Fruit fly (Drosophila melanogaster) whole organism, embryonic: ENCODE results near the gene CG17068.
A peak's percentile ranks its signal among the peaks of the same experiment; 100 is the strongest.

Source experiments
- B-H2 ChIP-seq: fragments of 200-800 bp; sonication (Bioruptor generic); optimal IDR thresholded peaks from 2 replicates; lab custom pipeline; 2018; ENCODE audit warnings: missing biosample characterization, mild to moderate bottlenecking, missing genetic modification characterization
- Bgb ChIP-seq: fragments of 200-800 bp; sonication (Bioruptor generic); IDR thresholded peaks from 2 replicates; pipeline ENCODE4 v1.3.6; 2022; ENCODE audit warnings: missing biosample characterization, missing genetic modification characterization; ENCODE audit not compliant: partially characterized antibody
- CG10462 ChIP-seq: fragments of 200-800 bp; sonication (Bioruptor generic); optimal IDR thresholded peaks from 2 replicates; lab custom pipeline; 2016; ENCODE audit warnings: missing biosample characterization, missing genetic modification characterization
- CG11560 ChIP-seq: fragments of 200-800 bp; sonication (Bioruptor generic); IDR thresholded peaks from 3 replicates; pipeline ENCODE4 v1.3.6; 2022; ENCODE audit warnings: missing biosample characterization, missing genetic modification characterization
- CG13287 ChIP-seq: fragments of 200-800 bp; sonication (Bioruptor generic); IDR thresholded peaks from 2 replicates; pipeline ENCODE4 v1.3.6; 2022; ENCODE audit warnings: missing biosample characterization, missing genetic modification characterization; ENCODE audit not compliant: partially characterized antibody
- CG14667 ChIP-seq: fragments of 200-800 bp; sonication (Bioruptor generic); IDR thresholded peaks from 2 replicates; pipeline ENCODE4 v1.3.6; 2022; ENCODE audit warnings: missing biosample characterization, missing genetic modification characterization
- CG14710 ChIP-seq: fragments of 200-800 bp; sonication (Bioruptor generic); optimal IDR thresholded peaks from 3 replicates; lab custom pipeline; 2019; ENCODE audit warnings: missing biosample characterization, mild to moderate bottlenecking, missing genetic modification characterization, moderate library complexity
- CG18262 ChIP-seq: fragments of 200-800 bp; optimal IDR thresholded peaks from 3 replicates; lab custom pipeline; 2019; ENCODE audit warnings: missing biosample characterization, mild to moderate bottlenecking, missing genetic modification characterization, moderate library complexity
- CG18599 ChIP-seq: fragments of 200-800 bp; sonication (Bioruptor generic); optimal IDR thresholded peaks from 3 replicates; lab custom pipeline; 2017; ENCODE audit warnings: missing biosample characterization, missing genetic modification characterization, mild to moderate bottlenecking, moderate library complexity, missing genetic modification reagents
- CG2199 ChIP-seq: fragments of 200-800 bp; sonication (Bioruptor generic); IDR thresholded peaks from 3 replicates; pipeline ENCODE4 v1.3.6; 2022; ENCODE audit warnings: missing biosample characterization, missing genetic modification characterization
- CG30020 ChIP-seq: fragments of 200-800 bp; optimal IDR thresholded peaks from 2 replicates; lab custom pipeline; 2019; ENCODE audit warnings: missing biosample characterization, mild to moderate bottlenecking, missing genetic modification characterization, moderate library complexity
- CG31441 ChIP-seq: fragments of 200-800 bp; sonication (Bioruptor generic); IDR thresholded peaks from 2 replicates; pipeline ENCODE4 v1.3.6; 2022; ENCODE audit warnings: missing biosample characterization, missing genetic modification characterization
- CG3847 ChIP-seq: fragments of 200-800 bp; sonication (Bioruptor generic); IDR thresholded peaks from 2 replicates; pipeline ENCODE4 v1.3.6; 2022; ENCODE audit warnings: missing biosample characterization, missing genetic modification characterization
- CG5953 ChIP-seq: fragments of 200-800 bp; sonication (Bioruptor generic); IDR thresholded peaks from 2 replicates; pipeline ENCODE4 v1.3.6; 2022; ENCODE audit warnings: missing biosample characterization, missing genetic modification characterization
- CG7271 ChIP-seq: fragments of 200-800 bp; sonication (Bioruptor generic); optimal IDR thresholded peaks from 2 replicates; lab custom pipeline; 2018; ENCODE audit warnings: missing biosample characterization, mild to moderate bottlenecking, missing genetic modification characterization, moderate library complexity
- CG7372 ChIP-seq: fragments of 200-800 bp; sonication (Bioruptor generic); IDR thresholded peaks from 2 replicates; pipeline ENCODE4 v1.3.6; 2022; ENCODE audit warnings: missing biosample characterization, missing genetic modification characterization
- CG7745 ChIP-seq: fragments of 200-800 bp; sonication (Bioruptor generic); optimal IDR thresholded peaks from 2 replicates; lab custom pipeline; 2018; ENCODE audit warnings: missing biosample characterization, mild to moderate bottlenecking, missing genetic modification characterization, moderate library complexity
- CG8290 ChIP-seq, 3 experiments: fragments of 200-800 bp; sonication (Bioruptor generic); optimal IDR thresholded peaks; 2 replicates each; lab custom pipeline; 2016 to 2019; ENCODE audit warnings: missing biosample characterization in 3 of 3, missing genetic modification characterization in 3 of 3, mild to moderate bottlenecking in 2 of 3, moderate library complexity in 1 of 3
- CG8478 ChIP-seq: fragments of >200 bp; optimal IDR thresholded peaks from 2 replicates; lab custom pipeline; 2018
- CG9609 ChIP-seq: fragments of 200-800 bp; sonication (Bioruptor generic); optimal IDR thresholded peaks from 3 replicates; lab custom pipeline; 2016; ENCODE audit warnings: missing biosample characterization, missing genetic modification characterization
- Elba2 ChIP-seq: fragments of 200-800 bp; sonication (Bioruptor generic); optimal IDR thresholded peaks from 3 replicates; lab custom pipeline; 2016; ENCODE audit warnings: missing biosample characterization, missing genetic modification characterization
- Fer2 ChIP-seq: fragments of 200-800 bp; sonication (Bioruptor generic); optimal IDR thresholded peaks from 2 replicates; lab custom pipeline; 2018; ENCODE audit warnings: missing biosample characterization, mild to moderate bottlenecking, missing genetic modification characterization, moderate library complexity
- HmgD ChIP-seq: fragments of 200-800 bp; sonication (Bioruptor generic); optimal IDR thresholded peaks from 3 replicates; lab custom pipeline; 2016; ENCODE audit warnings: missing biosample characterization, missing genetic modification characterization
- Hr3 ChIP-seq: fragments of 200-800 bp; sonication (Bioruptor generic); optimal IDR thresholded peaks from 3 replicates; lab custom pipeline; 2016; ENCODE audit warnings: missing biosample characterization, missing genetic modification characterization
- MESR4 ChIP-seq: fragments of 200-800 bp; sonication (Bioruptor generic); optimal IDR thresholded peaks from 2 replicates; lab custom pipeline; 2018; ENCODE audit warnings: missing biosample characterization, mild to moderate bottlenecking, missing genetic modification characterization, moderate library complexity
- NK7.1 ChIP-seq: fragments of 200-800 bp; sonication (Bioruptor generic); optimal IDR thresholded peaks from 3 replicates; lab custom pipeline; 2016; ENCODE audit warnings: missing biosample characterization, missing genetic modification characterization
- Neu2 ChIP-seq: fragments of 200-800 bp; sonication (Bioruptor generic); optimal IDR thresholded peaks from 3 replicates; lab custom pipeline; 2016; ENCODE audit warnings: missing biosample characterization, missing genetic modification characterization, borderline replicate concordance
- YL-1 ChIP-seq: fragments of 200-800 bp; sonication (Bioruptor generic); optimal IDR thresholded peaks from 3 replicates; lab custom pipeline; 2017; ENCODE audit warnings: missing biosample characterization, mild to moderate bottlenecking, missing genetic modification characterization
- ato ChIP-seq: fragments of 200-800 bp; sonication (Bioruptor generic); IDR thresholded peaks from 2 replicates; pipeline ENCODE4 v1.3.6; 2022; ENCODE audit warnings: missing biosample characterization, missing genetic modification characterization; ENCODE audit not compliant: partially characterized antibody
- bowl ChIP-seq: fragments of 200-800 bp; sonication (Bioruptor generic); IDR thresholded peaks from 2 replicates; pipeline ENCODE4 v1.3.6; 2022; ENCODE audit warnings: missing biosample characterization, missing genetic modification characterization
- cad ChIP-seq: fragments of >200 bp; optimal IDR thresholded peaks from 2 replicates; lab custom pipeline; 2017; ENCODE audit warnings: missing biosample characterization, missing genetic modification characterization
- chn ChIP-seq: fragments of 200-800 bp; sonication (Bioruptor generic); optimal IDR thresholded peaks from 2 replicates; lab custom pipeline; 2016; ENCODE audit warnings: missing biosample characterization, missing genetic modification characterization
- croc ChIP-seq: fragments of 200-800 bp; sonication (Bioruptor generic); conservative IDR thresholded peaks from 3 replicates; pipeline ENCODE4 v1.3.6; 2022; ENCODE audit warnings: missing biosample characterization, missing genetic modification characterization
- dati ChIP-seq: fragments of 200-800 bp; sonication (Bioruptor generic); IDR thresholded peaks from 2 replicates; pipeline ENCODE4 v1.3.6; 2022; ENCODE audit warnings: missing biosample characterization, missing genetic modification characterization
- ewg ChIP-seq: fragments of 200-800 bp; sonication (Bioruptor generic); optimal IDR thresholded peaks from 3 replicates; lab custom pipeline; 2017; ENCODE audit warnings: mild to moderate bottlenecking, missing biosample characterization, missing genetic modification reagents, missing genetic modification characterization
- fu2 ChIP-seq: fragments of 200-800 bp; sonication (Bioruptor generic); optimal IDR thresholded peaks from 2 replicates; lab custom pipeline; 2016; ENCODE audit warnings: missing biosample characterization, missing genetic modification characterization
- gem ChIP-seq: fragments of 200-800 bp; sonication (Bioruptor generic); optimal IDR thresholded peaks from 2 replicates; lab custom pipeline; 2019; ENCODE audit warnings: missing biosample characterization, mild to moderate bottlenecking, missing genetic modification characterization, moderate library complexity
- grn ChIP-seq: fragments of 200-800 bp; sonication (Bioruptor generic); optimal IDR thresholded peaks from 3 replicates; lab custom pipeline; 2017; ENCODE audit warnings: missing biosample characterization, missing genetic modification characterization
- hb ChIP-seq: fragments of 200-800 bp; sonication (Bioruptor generic); IDR thresholded peaks from 3 replicates; pipeline ENCODE4 v1.3.6; 2022; ENCODE audit warnings: missing biosample characterization, missing genetic modification characterization; ENCODE audit not compliant: partially characterized antibody
- inv ChIP-seq: fragments of 200-800 bp; sonication (Bioruptor generic); IDR thresholded peaks from 2 replicates; pipeline ENCODE4 v1.3.6; 2022; ENCODE audit warnings: missing biosample characterization, missing genetic modification characterization; ENCODE audit not compliant: partially characterized antibody
- mam ChIP-seq: fragments of 200-800 bp; sonication (Bioruptor generic); optimal IDR thresholded peaks from 3 replicates; lab custom pipeline; 2016; ENCODE audit warnings: missing biosample characterization, missing genetic modification characterization
- p53 ChIP-seq: fragments of 200-800 bp; sonication (Bioruptor generic); optimal IDR thresholded peaks from 2 replicates; lab custom pipeline; 2016; ENCODE audit warnings: missing biosample characterization, missing genetic modification characterization
- rib ChIP-seq: fragments of 200-800 bp; sonication (Bioruptor generic); IDR thresholded peaks from 2 replicates; pipeline ENCODE4 v1.3.6; 2022; ENCODE audit warnings: missing biosample characterization, missing genetic modification characterization
- salm ChIP-seq: fragments of 200-800 bp; sonication (Bioruptor generic); optimal IDR thresholded peaks from 2 replicates; lab custom pipeline; 2018; ENCODE audit warnings: missing biosample characterization, mild to moderate bottlenecking, missing genetic modification characterization
- scrt ChIP-seq: fragments of 200-800 bp; sonication (Bioruptor generic); optimal IDR thresholded peaks from 2 replicates; lab custom pipeline; 2018; ENCODE audit warnings: missing biosample characterization, mild to moderate bottlenecking, missing genetic modification characterization, moderate library complexity
- sd ChIP-seq: fragments of 200-800 bp; sonication (Bioruptor generic); optimal IDR thresholded peaks from 3 replicates; lab custom pipeline; 2018; ENCODE audit warnings: missing biosample characterization, mild to moderate bottlenecking, missing genetic modification characterization, moderate library complexity
- shn ChIP-seq: fragments of 200-800 bp; sonication (Bioruptor generic); optimal IDR thresholded peaks from 3 replicates; lab custom pipeline; 2016; ENCODE audit warnings: missing biosample characterization, missing genetic modification characterization
- sima ChIP-seq: fragments of 200-800 bp; sonication (Bioruptor generic); optimal IDR thresholded peaks from 2 replicates; lab custom pipeline; 2016; ENCODE audit warnings: missing biosample characterization, missing genetic modification characterization
- sna ChIP-seq: fragments of 200-800 bp; sonication (Bioruptor generic); IDR thresholded peaks from 2 replicates; pipeline ENCODE4 v1.3.6; 2022; ENCODE audit warnings: missing biosample characterization, missing genetic modification characterization; ENCODE audit not compliant: partially characterized antibody
- tgo ChIP-seq: fragments of 200-800 bp; sonication (Bioruptor generic); IDR thresholded peaks from 3 replicates; pipeline ENCODE4 v1.3.6; 2022; ENCODE audit warnings: missing biosample characterization, missing genetic modification characterization
- vvl ChIP-seq: fragments of 200-800 bp; sonication (Bioruptor generic); IDR thresholded peaks from 2 replicates; pipeline ENCODE4 v1.3.6; 2022; ENCODE audit warnings: missing biosample characterization, missing genetic modification characterization
- yki ChIP-seq: fragments of >200 bp; optimal IDR thresholded peaks from 3 replicates; lab custom pipeline; 2018

CG17068 gene

DNA sequence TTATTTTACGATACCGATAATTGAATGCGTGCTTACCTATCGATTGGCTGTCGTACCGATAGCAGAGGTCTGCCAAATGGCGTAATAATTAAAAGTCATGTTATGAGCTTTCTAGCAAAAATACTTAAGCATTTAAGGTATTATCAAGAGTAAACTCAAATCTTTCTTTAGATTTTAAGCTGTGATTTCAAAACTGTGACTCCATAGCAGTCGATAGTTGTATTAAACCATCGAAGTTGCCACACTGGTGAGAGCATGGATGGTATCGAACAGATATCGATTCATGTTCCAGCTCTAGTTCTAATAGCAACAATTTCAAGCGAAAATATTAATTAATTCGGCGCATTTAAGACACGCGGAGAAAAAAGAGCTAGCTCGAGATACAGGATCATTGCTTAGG is at the start of gene CG17068, which contains the start of gene Rab10 (continued):
- TF ChIP-seq CG9609 (no peak), grn (no peak), CG18262 (tag; lab: Kevin White, UChicago) (no peak), Elba2 (GFP tag; lab: Kevin White, UChicago) (no peak), CG30020 (tag; lab: Kevin White, UChicago) (peak; percentile 37), fu2 (GFP tag; lab: Kevin White, UChicago) (no peak), CG3847 (GFP tag; lab: Robert Waterston, UW) (no peak; the same call in 1 of the 2 replicates), sna (GFP tag; lab: Robert Waterston, UW) (peak; percentile 88), CG14710 (tag; lab: Kevin White, UChicago) (peak; percentile 68), CG10462 (GFP tag; lab: Kevin White, UChicago) (no peak), cad (GFP tag; lab: Kevin White, UChicago) (no peak), B-H2 (no peak), sd (no peak), yki (lab: Kevin White, UChicago) (no peak), CG13287 (GFP tag; lab: Robert Waterston, UW) (peak; percentile 94), CG8478 (lab: Kevin White, UChicago) (no peak), CG7271 (tag; lab: Kevin White, UChicago) (no peak), CG11560 (tag; lab: Robert Waterston, UW) (no peak), tgo (no peak), chn (GFP tag; lab: Kevin White, UChicago) (no peak), Bgb (GFP tag; lab: Robert Waterston, UW) (peak; percentile 88), HmgD (peak; percentile 32), CG2199 (GFP tag; lab: Robert Waterston, UW) (no peak), dati (no peak), p53 (no peak), scrt (GFP tag; lab: Kevin White, UChicago) (peak; percentile 0), CG5953 (GFP tag; lab: Robert Waterston, UW) (no peak), CG18599 (GFP tag; lab: Kevin White, UChicago) (no peak), CG14667 (GFP tag; lab: Robert Waterston, UW) (no peak), bowl (GFP tag; lab: Robert Waterston, UW) (no peak), MESR4 (no peak), NK7.1 (GFP tag; lab: Kevin White, UChicago) (no peak), inv (GFP tag; lab: Robert Waterston, UW) (peak; percentile 91), YL-1 (GFP tag; lab: Kevin White, UChicago) (peak; percentile 24), CG7372 (no peak), ato (GFP tag; lab: Robert Waterston, UW) (peak; percentile 57), hb (peak; percentile 93; the same call in 2 of the 3 replicates), CG7745 (no peak), salm (tag; lab: Kevin White, UChicago) (no peak), Fer2 (tag; lab: Kevin White, UChicago) (no peak), ewg (GFP tag; lab: Kevin White, UChicago) (no peak), croc (GFP tag; lab: Robert Waterston, UW) (no peak), vvl (GFP tag; lab: Robert Waterston, UW) (no peak), rib (GFP tag; lab: Robert Waterston, UW) (no peak), CG31441 (GFP tag; lab: Robert Waterston, UW) (peak; percentile 59; the same call in 1 of the 2 replicates), sima (GFP tag; lab: Kevin White, UChicago) (no peak), Hr3 (no peak), Neu2 (GFP tag; lab: Kevin White, UChicago) (no peak), gem (tag; lab: Kevin White, UChicago) (no peak), shn (GFP tag; lab: Kevin White, UChicago) (no peak), CG8290 (GFP tag; optimal IDR thresholded peaks at IDR 0.05; lab: Kevin White, UChicago) (peak; percentile 44), CG8290 (tag; optimal IDR thresholded peaks at IDR 0.05; lab: Kevin White, UChicago) (peak in 1 of 2 experiments; percentile 12), mam (GFP tag; lab: Kevin White, UChicago) (peak; percentile 32)
